Worm (Caenorhabditis elegans): ENCODE results near the gene F07G11.4.
"Not testable (repeated sequence)": the region's sequence is repeated elsewhere in the genome, so short reads cannot be mapped to it uniquely, and the experiment has no call there.

The F07G11.4 gene

DNA sequence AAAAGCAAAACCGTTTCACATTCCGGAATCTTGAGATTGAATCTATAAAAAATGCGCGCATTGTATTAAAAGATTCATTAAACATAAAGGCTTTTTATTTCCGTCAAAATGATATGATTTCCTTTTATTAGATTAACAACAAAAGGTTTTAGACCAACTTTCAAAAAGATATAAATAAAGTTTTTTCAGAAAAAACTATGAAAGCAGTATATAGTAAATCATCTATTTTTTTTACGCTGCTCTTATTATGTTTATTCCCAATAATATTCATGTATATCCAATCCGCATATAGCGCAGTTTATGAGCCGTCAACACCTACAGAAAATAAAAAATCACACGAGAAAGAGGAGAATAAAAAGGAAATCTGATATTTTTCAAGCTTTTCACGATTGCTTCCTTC, 9.3 kb upstream of the F07G11.4 start, which contains the start of gene F07G11.2:
Gene F07G11.2, plus strand, starts transcription at position 301 of the 400 bp plus-strand sequence.
- not testable (repeated sequence) for TF ChIP-seq dve-1 (tag; optimal IDR thresholded peaks at IDR 0.05); ceh-19 (GFP tag; optimal IDR thresholded peaks at IDR 0.05); pqm-1 (tag; optimal IDR thresholded peaks at IDR 0.05)

DNA sequence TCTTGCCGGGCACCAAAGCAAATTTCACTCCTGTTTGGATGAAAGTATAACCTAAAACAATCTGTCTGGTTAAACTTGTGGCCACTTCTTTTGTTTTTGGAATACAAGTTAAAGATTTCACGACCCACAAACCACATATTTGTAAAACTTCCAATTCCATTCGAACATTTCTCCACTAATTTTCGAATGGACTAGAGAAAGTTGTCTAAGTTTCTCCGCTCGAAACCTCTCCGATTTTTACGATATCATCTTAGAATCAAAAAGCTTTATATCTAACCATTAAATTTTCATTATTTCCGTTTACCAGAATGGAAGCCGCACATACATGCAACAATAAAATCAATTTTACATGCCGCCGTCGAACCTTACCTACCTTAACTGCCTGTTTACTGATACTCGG, 3.3 kb upstream of the F07G11.4 start, which contains the start of gene F07G11.3:
Gene F07G11.3, plus strand, starts transcription at position 301 of the 400 bp plus-strand sequence.
- no peak for TF ChIP-seq pat-9 (tag; optimal IDR thresholded peaks at IDR 0.05)
- TF ChIP-seq dve-1 (tag; optimal IDR thresholded peaks at IDR 0.05): no peak
- no peak for TF ChIP-seq unc-55 (GFP tag; optimal IDR thresholded peaks at IDR 0.05)
- no peak for TF ChIP-seq syd-9 (tag; optimal IDR thresholded peaks at IDR 0.05)
- no peak for TF ChIP-seq ahr-1 (tag; optimal IDR thresholded peaks at IDR 0.05)
- no peak for TF ChIP-seq che-1 (tag; optimal IDR thresholded peaks at IDR 0.05)
- no peak for TF ChIP-seq hlh-13 (GFP tag; optimal IDR thresholded peaks at IDR 0.05)

DNA sequence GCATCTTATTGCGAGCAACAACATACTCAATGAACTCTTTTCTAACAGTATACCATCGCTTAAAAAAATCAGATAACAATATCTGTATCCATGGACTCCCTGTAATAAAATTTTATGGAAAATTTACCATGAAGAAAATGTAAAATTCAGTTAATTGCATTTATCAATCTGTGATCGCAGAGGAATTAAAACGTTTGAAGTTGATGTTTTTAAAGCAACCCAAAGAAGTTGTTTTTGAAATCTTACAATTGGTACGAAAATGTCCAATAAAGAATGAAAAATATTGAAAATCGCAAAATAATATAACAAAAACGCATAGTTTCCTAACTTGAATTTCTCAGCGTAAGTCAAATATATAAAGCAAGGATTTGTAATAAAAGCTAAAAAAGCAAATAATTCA, 2.1 kb upstream of the F07G11.4 start, which contains the start of gene srj-32:
Gene srj-32, minus strand, starts transcription at position 101 of the 400 bp plus-strand sequence.
- TF ChIP-seq F13H6.1 (tag; optimal IDR thresholded peaks at IDR 0.05) (no peak), dmd-4 (tag; optimal IDR thresholded peaks at IDR 0.05; ENCODE audit: borderline replicate concordance) (no peak), tbx-7 (tag; optimal IDR thresholded peaks at IDR 0.05) (no peak), unc-42 (tag; optimal IDR thresholded peaks at IDR 0.05) (no peak), sox-2 (GFP tag; IDR thresholded peaks at IDR 0.05) (no peak), fkh-10 (GFP tag; optimal IDR thresholded peaks at IDR 0.05) (no peak), pha-2 (tag; optimal IDR thresholded peaks at IDR 0.05) (no peak)

DNA sequence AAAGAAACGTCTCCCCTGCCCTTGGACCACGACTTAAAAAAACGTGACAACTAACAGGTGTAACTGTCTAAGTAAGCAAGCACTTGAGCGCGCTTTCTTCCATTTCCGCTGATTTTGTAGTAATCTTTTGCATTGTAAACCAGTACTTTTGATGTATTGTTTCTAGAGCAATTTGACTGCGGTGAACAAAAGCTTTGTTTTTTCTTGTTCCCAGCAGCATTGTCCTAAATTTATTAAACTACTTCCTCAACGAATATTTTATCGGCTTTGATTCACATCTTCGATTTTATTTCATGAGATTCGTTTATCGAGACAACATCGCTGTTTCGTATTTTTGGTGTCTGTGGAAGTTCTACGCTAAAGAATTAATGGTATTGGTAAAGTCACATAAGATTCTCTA, 6.5 kb downstream of the F07G11.4 start, which contains the start of gene C13A2.1:
Gene C13A2.1, plus strand, starts transcription at position 301 of the 400 bp plus-strand sequence.
- TF ChIP-seq K02D7.2 (tag; optimal IDR thresholded peaks at IDR 0.05) (no peak), pha-2 (tag; optimal IDR thresholded peaks at IDR 0.05) (no peak)

- TF ChIP-seq nhr-11 (tag; optimal IDR thresholded peaks at IDR 0.05) (no peak), K02D7.2 (tag; optimal IDR thresholded peaks at IDR 0.05) (no peak), lin-11 (tag; optimal IDR thresholded peaks at IDR 0.05) (no peak), ceh-19 (GFP tag; optimal IDR thresholded peaks at IDR 0.05) (no peak), sdc-2 (tag; optimal IDR thresholded peaks at IDR 0.05) (no peak), pqm-1 (tag; optimal IDR thresholded peaks at IDR 0.05) (no peak), ceh-14 (tag; optimal IDR thresholded peaks at IDR 0.05) (no peak), elt-4 (tag; optimal IDR thresholded peaks at IDR 0.05) (no peak), T23F11.4 (GFP tag; optimal IDR thresholded peaks at IDR 0.05) (no peak), dmd-4 (tag; optimal IDR thresholded peaks at IDR 0.05; ENCODE audit: borderline replicate concordance) (no peak), ceh-45 (GFP tag; IDR thresholded peaks at IDR 0.05) (no peak)
Measured at ce11 chrV:7282037-7282436, 13.1 kb downstream of the F07G11.4 start, which contains the start of gene C13A2.3. TSS of gene C13A2.3 (plus strand) at chrV:7282337.

ce11 chrV:7279090-7279489, 16.1 kb downstream of the F07G11.4 start, which contains the start of gene C13A2.4:
TSS of gene C13A2.4 (plus strand) at chrV:7279390.
- TF ChIP-seq gmeb-2 (tag; optimal IDR thresholded peaks at IDR 0.05) (no peak), fkh-6 (tag; optimal IDR thresholded peaks at IDR 0.05) (no peak), nhr-11 (tag; optimal IDR thresholded peaks at IDR 0.05) (no peak), eyg-1 (tag; optimal IDR thresholded peaks at IDR 0.05) (no peak), ceh-31 (tag; optimal IDR thresholded peaks at IDR 0.05) (no peak), elt-2 (tag; optimal IDR thresholded peaks at IDR 0.05) (no peak), odd-2 (tag; optimal IDR thresholded peaks at IDR 0.05) (no peak), ahr-1 (tag; optimal IDR thresholded peaks at IDR 0.05) (no peak), ceh-34 (tag; optimal IDR thresholded peaks at IDR 0.05) (no peak), ceh-45 (GFP tag; IDR thresholded peaks at IDR 0.05) (no peak), dve-1 (tag; optimal IDR thresholded peaks at IDR 0.05) (no peak)
